Worm (Caenorhabditis elegans) whole organism, early embryonic: ENCODE measurements around the gene K02E11.3.

Experiments
- F13C5.2 ChIP-seq: sonication (generic microtip); optimal IDR thresholded peaks from 2 replicates; lab custom pipeline; 2017; ENCODE audit warnings: mild to moderate bottlenecking, missing genetic modification characterization, inconsistent platforms, missing compliant biosample characterization
- aly-1 ChIP-seq: sonication (generic microtip); optimal IDR thresholded peaks from 2 replicates; lab custom pipeline; 2016; ENCODE audit warnings: missing genetic modification characterization, missing compliant biosample characterization
- ama-1 ChIP-seq: fragments of 150-350 bp; optimal IDR thresholded peaks from 2 replicates; lab custom pipeline; 2014
- ceh-36 ChIP-seq: sonication (generic microtip); optimal IDR thresholded peaks from 2 replicates; lab custom pipeline; 2016; ENCODE audit warnings: missing genetic modification characterization, inconsistent platforms, missing compliant biosample characterization
- ets-7 ChIP-seq: sonication (generic microtip); optimal IDR thresholded peaks from 2 replicates; lab custom pipeline; 2016; ENCODE audit warnings: missing genotype, missing genetic modification characterization, missing compliant biosample characterization
- hmg-4 ChIP-seq: fragments of 200-800 bp; sonication (Bioruptor generic); optimal IDR thresholded peaks from 2 replicates; lab custom pipeline; 2018; ENCODE audit warnings: mild to moderate bottlenecking, missing genetic modification characterization, missing compliant biosample characterization
- hnd-1 ChIP-seq: sonication (generic microtip); optimal IDR thresholded peaks from 2 replicates; lab custom pipeline; 2016; ENCODE audit warnings: missing genetic modification characterization, missing compliant biosample characterization
- pes-1 ChIP-seq: fragments of 200-800 bp; sonication (Bioruptor generic); IDR thresholded peaks from 2 replicates; pipeline ENCODE4 v1.3.6; 2022; ENCODE audit warnings: missing genetic modification reagents, missing genetic modification characterization, missing compliant biosample characterization
- sea-1 ChIP-seq: fragments of 200-800 bp; sonication (Bioruptor generic); conservative IDR thresholded peaks from 2 replicates; pipeline ENCODE4 v1.3.6; 2022; ENCODE audit warnings: missing genetic modification characterization, missing compliant biosample characterization
- tbx-11 ChIP-seq: fragments of 200-800 bp; sonication (Bioruptor generic); IDR thresholded peaks from 2 replicates; pipeline ENCODE4 v1.3.6; 2022; ENCODE audit warnings: missing genetic modification characterization, missing compliant biosample characterization
- tbx-37 ChIP-seq: fragments of 200-800 bp; sonication (Bioruptor generic); conservative IDR thresholded peaks from 2 replicates; pipeline ENCODE4 v1.3.6; 2022; ENCODE audit warnings: missing genetic modification reagents, missing genetic modification characterization, missing compliant biosample characterization

- TF ChIP-seq hnd-1 (tag; lab: Kevin White, UChicago) = no peak
- no peak for TF ChIP-seq tbx-37
- TF ChIP-seq F13C5.2 (tag; lab: Kevin White, UChicago) = no peak
- TF ChIP-seq ama-1 = no peak
- no peak for TF ChIP-seq hmg-4
- no peak for TF ChIP-seq ets-7
- TF ChIP-seq tbx-11 (GFP tag; lab: Robert Waterston, UW) = no peak
- TF ChIP-seq aly-1 (tag; lab: Kevin White, UChicago) = no peak
- no peak for TF ChIP-seq ceh-36 (tag; lab: Kevin White, UChicago)
- no peak for TF ChIP-seq pes-1 (GFP tag; lab: Robert Waterston, UW)
- TF ChIP-seq sea-1 (GFP tag; lab: Robert Waterston, UW) = no peak
Measured at ce11 chrV:14212813-14213212, 33.8 kb downstream of the K02E11.3 start.
